Fruit fly (Drosophila melanogaster): Measurements from ENCODE around the gene Fancl.

dm6 chr3R:10098296-10098675, 45.6 kb upstream of the Fancl start:
- TF ChIP-seq CG8478 (optimal IDR thresholded peaks at IDR 0.05) (no peak), CTCF (optimal IDR thresholded peaks at IDR 0.05) (no peak)

Measured in S2 (cell line).